Fruit fly (Drosophila melanogaster) whole organism, larva: ENCODE data around the gene sick.

ENCODE experiments used
- noc ChIP-seq: fragments of 200-800 bp; sonication (Bioruptor generic); optimal IDR thresholded peaks from 3 replicates; lab custom pipeline; 2019; ENCODE audit warnings: missing biosample characterization, mild to moderate bottlenecking, missing genetic modification characterization, moderate library complexity

sick gene

dm6 chr2L:19835186-19835585 is 39.0 kb downstream of the sick start:
- no peak for TF ChIP-seq noc

dm6 chr2L:19836226-19836625 is 40.1 kb downstream of the sick start:
- TF ChIP-seq noc: no peak

dm6 chr2L:19846226-19846625 is 50.1 kb downstream of the sick start:
- no peak for TF ChIP-seq noc

- TF ChIP-seq noc: no peak
These were observed 51.4 kb downstream of the sick start for dm6 chr2L:19847542-19847941.

- TF ChIP-seq noc: no peak
These were observed 53.6 kb downstream of the sick start for dm6 chr2L:19849741-19850140.

- TF ChIP-seq noc: no peak
These were observed 54.8 kb downstream of the sick start for dm6 chr2L:19850928-19851327.

- no peak for TF ChIP-seq noc
These were observed 59.1 kb downstream of the sick start for dm6 chr2L:19855235-19855634.

dm6 chr2L:19859746-19860145 is 63.6 kb downstream of the sick start:
- TF ChIP-seq noc: no peak

dm6 chr2L:19865539-19866068 is 69.4 kb downstream of the sick start:
- peak; percentile 73 for TF ChIP-seq noc

dm6 chr2L:19866540-19867318 is 70.6 kb downstream of the sick start:
- TF ChIP-seq noc: no peak

- TF ChIP-seq noc: no peak
These were observed 73.3 kb downstream of the sick start for dm6 chr2L:19869463-19869862.

- no peak for TF ChIP-seq noc
These were observed 73.8 kb downstream of the sick start for dm6 chr2L:19869937-19870336.

dm6 chr2L:19872109-19872508 is 75.9 kb downstream of the sick start:
- no peak for TF ChIP-seq noc

dm6 chr2L:19875007-19875406 is 78.8 kb downstream of the sick start:
- TF ChIP-seq noc: no peak

- no peak for TF ChIP-seq noc
These were observed 88.3 kb downstream of the sick start for dm6 chr2L:19884444-19884843.

dm6 chr2L:19887468-19887867 is 91.3 kb downstream of the sick start:
- TF ChIP-seq noc: no peak

- TF ChIP-seq noc: no peak
These were observed 92.2 kb downstream of the sick start for dm6 chr2L:19888347-19888746.

dm6 chr2L:19892450-19892849 is 96.3 kb downstream of the sick start, which contains the start of gene CG10481:
Gene CG10481, minus strand, starts transcription at chr2L:19892550.
- no peak for TF ChIP-seq noc

dm6 chr2L:19894826-19895225 is 98.7 kb downstream of the sick start:
- TF ChIP-seq noc: no peak
